Fruit fly (Drosophila melanogaster): Measurements from ENCODE around the gene CG18094.

The CG18094 gene

DNA sequence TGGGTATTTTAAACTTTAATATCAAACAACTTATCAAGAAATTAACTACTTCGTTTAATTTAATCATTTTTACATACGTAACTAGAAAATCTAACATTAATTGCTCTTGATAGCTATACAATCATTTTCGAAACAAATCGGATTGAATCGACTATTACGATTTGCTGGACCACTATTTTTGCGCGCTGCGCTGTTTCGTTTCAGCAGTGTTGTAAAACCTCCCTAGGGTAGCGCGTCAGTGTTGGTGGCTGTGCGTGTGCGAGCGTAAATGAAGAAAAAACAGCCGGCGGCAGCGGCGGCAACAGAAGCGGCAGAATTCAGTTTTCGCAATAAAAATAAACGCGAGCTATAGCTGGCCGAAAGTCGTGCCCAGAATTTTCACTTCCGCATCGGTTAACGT, 43.2 kb downstream of the CG18094 start, which contains the start of gene CG33116 (continued):
- TF ChIP-seq CG9727 (GFP tag; optimal IDR thresholded peaks at IDR 0.05) (peak; percentile 79), luna (GFP tag; optimal IDR thresholded peaks at IDR 0.05) (peak; percentile 12), pita (GFP tag; optimal IDR thresholded peaks at IDR 0.05) (no peak), CG6765 (GFP tag; optimal IDR thresholded peaks at IDR 0.05) (peak; percentile 71), wek (GFP tag; optimal IDR thresholded peaks at IDR 0.05) (peak; percentile 54), Bteb2 (GFP tag; optimal IDR thresholded peaks at IDR 0.05) (peak; percentile 79), CG7372 (GFP tag; IDR thresholded peaks at IDR 0.05) (0 out of 2 replicates have a peak, but pooled peaks have one; percentile 13), CG16779 (GFP tag; IDR thresholded peaks at IDR 0.05) (peak; percentile 87), Vsx1 (GFP tag; optimal IDR thresholded peaks at IDR 0.05) (peak; percentile 38), CG15011 (GFP tag; optimal IDR thresholded peaks at IDR 0.05) (peak; percentile 48), dm (GFP tag; optimal IDR thresholded peaks at IDR 0.05) (peak; percentile 75)

DNA sequence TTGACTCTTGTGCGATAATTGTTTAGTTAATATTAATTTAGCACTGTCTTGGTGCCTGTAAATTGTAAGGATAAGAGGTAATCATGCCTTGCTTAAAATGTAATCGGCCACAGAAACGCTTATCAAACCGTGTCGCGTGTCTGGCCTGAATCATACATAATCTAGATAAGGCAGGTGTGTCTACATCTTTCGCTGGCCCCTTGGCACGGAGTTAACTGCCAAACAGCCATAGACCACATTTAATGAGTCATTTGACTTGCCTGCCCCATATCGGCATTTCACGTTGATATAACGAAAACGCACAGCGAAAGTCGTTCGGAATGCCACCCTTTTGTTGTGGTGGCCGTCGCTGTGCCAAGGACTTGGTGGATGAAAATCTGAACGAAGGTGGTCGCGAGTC, 45.2 kb downstream of the CG18094 start, which contains the start of gene CG31697:
CG31697 (plus strand) TSS at position 215 of the 400 bp plus-strand sequence.
- TF ChIP-seq sd (tag; optimal IDR thresholded peaks at IDR 0.05) (peak; percentile 69), cwo (GFP tag; optimal IDR thresholded peaks at IDR 0.05) (peak; percentile 75), grn (GFP tag; optimal IDR thresholded peaks at IDR 0.05) (peak; percentile 21), CG42726 (GFP tag; IDR thresholded peaks at IDR 0.05; ENCODE audit: partially characterized antibody) (no peak), CG17361 (GFP tag; IDR thresholded peaks at IDR 0.05) (no peak), sug (tag; optimal IDR thresholded peaks at IDR 0.05) (peak; percentile 58), CkIIα-i1 (GFP tag; IDR thresholded peaks at IDR 0.05) (no peak), CG34376 (GFP tag; optimal IDR thresholded peaks at IDR 0.05) (peak; percentile 35), mirr (GFP tag; optimal IDR thresholded peaks at IDR 0.05) (no peak), sens (GFP tag) (peak; percentile 56), CG9817 (tag; optimal IDR thresholded peaks at IDR 0.05) (no peak), Med (GFP tag) (peak; percentile 43), lab (GFP tag; optimal IDR thresholded peaks at IDR 0.05) (no peak), Dek (tag; optimal IDR thresholded peaks at IDR 0.05) (no peak), exex (tag; optimal IDR thresholded peaks at IDR 0.05) (peak; percentile 78), Pdp1 (GFP tag; optimal IDR thresholded peaks at IDR 0.05) (peak in 1 of 2 experiments; percentile 8), toy (GFP tag; IDR thresholded peaks at IDR 0.05) (no peak), CG7271 (tag; optimal IDR thresholded peaks at IDR 0.05) (no peak), Ets97D (GFP tag; optimal IDR thresholded peaks at IDR 0.05) (no peak), nerfin-1 (tag; optimal IDR thresholded peaks at IDR 0.05) (peak; percentile 76), ato (GFP tag; IDR thresholded peaks at IDR 0.05; ENCODE audit: partially characterized antibody) (no peak), Hey (tag; optimal IDR thresholded peaks at IDR 0.05) (peak; percentile 68), ewg (GFP tag; optimal IDR thresholded peaks at IDR 0.05) (no peak), CG8359 (GFP tag; optimal IDR thresholded peaks at IDR 0.05; ENCODE audit: borderline replicate concordance) (no peak), bigmax (GFP tag; optimal IDR thresholded peaks at IDR 0.05) (no peak)

dm6 chr2L:19537779-19538456, 47.9 kb downstream of the CG18094 start, which contains the start of gene CG13082:
TSS of gene CG13082 (plus strand) at chr2L:19538425.
- TF ChIP-seq az2 (GFP tag; optimal IDR thresholded peaks at IDR 0.05) (peak; percentile 53), CG16815 (GFP tag; optimal IDR thresholded peaks at IDR 0.05) (peak; percentile 36), D (optimal IDR thresholded peaks at IDR 0.05) (no peak), D (GFP tag; optimal IDR thresholded peaks at IDR 0.05) (peak; percentile 75), nerfin-1 (tag; optimal IDR thresholded peaks at IDR 0.05) (peak; percentile 48), CG32532 (GFP tag; IDR thresholded peaks at IDR 0.05) (no peak), seq (GFP tag; IDR thresholded peaks at IDR 0.05) (no peak), dysf (GFP tag; IDR thresholded peaks at IDR 0.05) (0 out of 3 replicates have a peak, but pooled peaks have one; percentile 17), ERR (GFP tag; optimal IDR thresholded peaks at IDR 0.05) (no peak), Awh (GFP tag; IDR thresholded peaks at IDR 0.05) (peak; percentile 27; the same call in 1 of the 2 replicates), CG9797 (GFP tag; optimal IDR thresholded peaks at IDR 0.05) (no peak), CG17186 (GFP tag; optimal IDR thresholded peaks at IDR 0.05) (no peak), bigmax (GFP tag; optimal IDR thresholded peaks at IDR 0.05) (no peak), Sry-β (GFP tag; optimal IDR thresholded peaks at IDR 0.05) (peak; percentile 1), org-1 (GFP tag; optimal IDR thresholded peaks at IDR 0.05) (no peak)
